Worm (Caenorhabditis elegans) whole organism, L2 larva: ENCODE measurements around the gene H23N18.6.

Experiments
- lin-13 ChIP-seq: fragments of 150-350 bp; optimal IDR thresholded peaks from 2 replicates; lab custom pipeline; 2014; ENCODE audit warnings: missing biosample characterization, missing genetic modification reagents, missing genetic modification characterization
- nhr-6 ChIP-seq: fragments of 150-350 bp; optimal IDR thresholded peaks from 2 replicates; lab custom pipeline; 2014; ENCODE audit warnings: missing biosample characterization, missing genetic modification characterization

DNA sequence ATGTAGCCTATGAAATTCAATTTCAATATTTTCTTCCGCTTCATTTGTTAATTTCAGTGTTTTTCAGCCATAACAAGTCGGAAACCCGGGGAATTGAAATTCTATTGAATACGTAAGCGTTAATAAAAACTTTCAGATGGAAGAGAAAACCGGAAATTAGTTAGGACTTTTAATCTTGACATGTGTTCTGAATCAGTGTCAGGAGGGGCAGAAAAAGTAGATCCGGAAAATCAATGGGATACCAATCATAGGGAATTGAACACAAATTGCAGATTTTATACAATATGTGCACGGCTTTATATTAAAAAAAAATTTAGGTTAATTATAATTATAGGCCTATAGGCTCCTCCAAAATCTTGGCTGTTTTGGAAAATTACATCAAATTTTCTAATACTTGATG is 50.5 kb downstream of the H23N18.6 start:
- TF ChIP-seq nhr-6 (tag; lab: Kevin White, UChicago) (no peak), lin-13 (no peak)
